Worm (Caenorhabditis elegans) whole organism, L4 larva: ENCODE measurements around the gene hpo-10.

Experiments used
- D1046.2 ChIP-seq: fragments of 200-800 bp; sonication (Bioruptor generic); IDR thresholded peaks from 2 replicates; pipeline ENCODE4 v1.3.6; 2022; ENCODE audit warnings: missing genetic modification characterization, missing compliant biosample characterization
- F10B5.3 ChIP-seq: sonication (generic microtip); optimal IDR thresholded peaks from 2 replicates; lab custom pipeline; 2016; ENCODE audit warnings: mild to moderate bottlenecking, missing genetic modification characterization, missing compliant biosample characterization
- F26F4.8 ChIP-seq: fragments of 200-800 bp; sonication (Bioruptor generic); conservative IDR thresholded peaks from 2 replicates; pipeline ENCODE4 v1.3.6; 2022; ENCODE audit warnings: missing genetic modification characterization, missing compliant biosample characterization
- R02D3.7 ChIP-seq: fragments of 150-350 bp; sonication (generic microtip); optimal IDR thresholded peaks from 3 replicates; lab custom pipeline; 2014; ENCODE audit warnings: missing biosample characterization, missing genetic modification characterization
- T20F7.1 ChIP-seq: fragments of 200-800 bp; sonication (Bioruptor generic); optimal IDR thresholded peaks from 2 replicates; lab custom pipeline; 2018; ENCODE audit warnings: mild to moderate bottlenecking, missing genetic modification characterization, missing compliant biosample characterization
- T26A8.4 ChIP-seq: fragments of 200-800 bp; sonication (Bioruptor generic); IDR thresholded peaks from 2 replicates; pipeline ENCODE4 v1.3.6; 2022; ENCODE audit warnings: missing genetic modification characterization, missing compliant biosample characterization
- Y105C5A.15 ChIP-seq: fragments of 200-800 bp; sonication (Bioruptor generic); IDR thresholded peaks from 2 replicates; pipeline ENCODE4 v1.3.6; 2022; ENCODE audit warnings: missing genetic modification characterization, missing compliant biosample characterization
- Y48G9A.11 ChIP-seq: fragments of 200-800 bp; sonication (Bioruptor generic); IDR thresholded peaks from 2 replicates; pipeline ENCODE4 v1.3.6; 2022; ENCODE audit warnings: missing genetic modification reagents, missing genetic modification characterization, missing compliant biosample characterization
- aha-1 ChIP-seq: fragments of 150-350 bp; peaks from one replicate; lab custom pipeline; 2014; ENCODE audit warnings: missing biosample characterization, missing genetic modification characterization
- arid-1 ChIP-seq: fragments of 200-800 bp; sonication (Bioruptor generic); conservative IDR thresholded peaks from 2 replicates; pipeline ENCODE4 v1.3.6; 2022; ENCODE audit warnings: missing genetic modification reagents, missing genetic modification characterization, missing compliant biosample characterization
- attf-4 ChIP-seq: sonication (generic microtip); optimal IDR thresholded peaks from 3 replicates; lab custom pipeline; 2017; ENCODE audit warnings: missing biosample characterization, missing genetic modification characterization
- ceh-20 ChIP-seq: fragments of 200-800 bp; sonication (Bioruptor generic); IDR thresholded peaks from 2 replicates; pipeline ENCODE4 v1.3.6; 2022; ENCODE audit warnings: missing genetic modification reagents, missing genetic modification characterization, missing compliant biosample characterization
- ceh-62 ChIP-seq: sonication (generic microtip); optimal IDR thresholded peaks from 2 replicates; lab custom pipeline; 2017; ENCODE audit warnings: missing biosample characterization, missing genetic modification characterization
- cey-2 ChIP-seq: sonication (generic microtip); optimal IDR thresholded peaks from 3 replicates; lab custom pipeline; 2017; ENCODE audit warnings: missing genetic modification characterization, mild to moderate bottlenecking, missing compliant biosample characterization, antibody characterized with exemption, borderline replicate concordance; ENCODE audit not compliant: insufficient read depth
- ctbp-1 ChIP-seq: fragments of 200-800 bp; sonication (Bioruptor generic); IDR thresholded peaks from 2 replicates; pipeline ENCODE4 v1.3.6; 2022; ENCODE audit warnings: missing genetic modification reagents, missing genetic modification characterization, missing compliant biosample characterization
- daf-12 ChIP-seq: fragments of 150-350 bp; optimal IDR thresholded peaks from 2 replicates; lab custom pipeline; 2014; ENCODE audit warnings: missing biosample characterization, missing genetic modification reagents, missing genetic modification characterization
- daf-16 ChIP-seq, 3 experiments: sonication (generic microtip); optimal IDR thresholded peaks; 2 replicates each; lab custom pipeline; 2016 to 2017; ENCODE audit warnings: missing genetic modification characterization in 3 of 3, missing genetic modification reagents in 3 of 3, mild to moderate bottlenecking in 2 of 3, missing compliant biosample characterization in 2 of 3, missing biosample characterization in 1 of 3, moderate library complexity in 1 of 3
- dmd-6 ChIP-seq: fragments of 200-800 bp; sonication (Bioruptor generic); IDR thresholded peaks from 2 replicates; pipeline ENCODE4 v1.3.6; 2022; ENCODE audit warnings: missing genetic modification reagents, missing genetic modification characterization, missing compliant biosample characterization
- dmd-8 ChIP-seq: fragments of 200-800 bp; sonication (Bioruptor generic); IDR thresholded peaks from 2 replicates; pipeline ENCODE4 v1.3.6; 2022; ENCODE audit warnings: missing genetic modification characterization, missing compliant biosample characterization
- dpl-1 ChIP-seq: fragments of 150-350 bp; optimal IDR thresholded peaks from 2 replicates; lab custom pipeline; 2014; ENCODE audit warnings: missing biosample characterization, missing genetic modification reagents, missing genetic modification characterization
- egl-27 ChIP-seq: sonication (generic microtip); optimal IDR thresholded peaks from 3 replicates; lab custom pipeline; 2017; ENCODE audit warnings: missing biosample characterization, missing genetic modification reagents, missing genetic modification characterization
- gei-8 ChIP-seq: fragments of 200-800 bp; sonication (Bioruptor generic); optimal IDR thresholded peaks from 2 replicates; lab custom pipeline; 2018; ENCODE audit warnings: mild to moderate bottlenecking, missing genetic modification characterization, missing compliant biosample characterization
- hlh-11 ChIP-seq: fragments of 200-800 bp; sonication (Bioruptor generic); optimal IDR thresholded peaks from 2 replicates; lab custom pipeline; 2018; ENCODE audit warnings: mild to moderate bottlenecking, missing genetic modification characterization, missing compliant biosample characterization
- hlh-30 ChIP-seq: sonication (generic microtip); optimal IDR thresholded peaks from 2 replicates; lab custom pipeline; 2017; ENCODE audit warnings: antibody characterized with exemption, mild to moderate bottlenecking, missing genetic modification characterization, missing compliant biosample characterization; ENCODE audit not compliant: insufficient read depth
- hmg-1.1 ChIP-seq: fragments of 200-800 bp; sonication (Bioruptor generic); IDR thresholded peaks from 2 replicates; pipeline ENCODE4 v1.3.6; 2022; ENCODE audit warnings: missing genetic modification reagents, missing genetic modification characterization, missing compliant biosample characterization
- lin-13 ChIP-seq: fragments of 150-350 bp; optimal IDR thresholded peaks from 2 replicates; lab custom pipeline; 2014; ENCODE audit warnings: missing biosample characterization, missing genetic modification reagents, missing genetic modification characterization
- lir-3 ChIP-seq: sonication (generic microtip); optimal IDR thresholded peaks from 2 replicates; lab custom pipeline; 2016; ENCODE audit warnings: mild to moderate bottlenecking, missing genetic modification characterization, missing compliant biosample characterization
- madf-5 ChIP-seq, 2 experiments: fragments of 200-800 bp; sonication (Bioruptor generic); IDR thresholded peaks; 2 replicates each; pipeline ENCODE4 v1.3.6; 2022; ENCODE audit warnings: missing compliant biosample characterization in 2 of 2, missing genetic modification characterization in 2 of 2
- mdl-1 ChIP-seq, 2 experiments: fragments of 150-350 bp in 1 of 2; sonication (generic microtip) in 1 of 2; optimal IDR thresholded peaks; 2 replicates each; lab custom pipeline; 2014 to 2017; ENCODE audit warnings: missing biosample characterization in 2 of 2, missing genetic modification characterization in 2 of 2
- mdt-29 ChIP-seq: fragments of 200-800 bp; sonication (Bioruptor generic); IDR thresholded peaks from 2 replicates; pipeline ENCODE4 v1.3.6; 2022; ENCODE audit warnings: missing genetic modification reagents, missing genetic modification characterization, missing compliant biosample characterization
- mes-2 ChIP-seq: sonication (generic microtip); optimal IDR thresholded peaks from 2 replicates; lab custom pipeline; 2016; ENCODE audit warnings: missing genotype, mild to moderate bottlenecking, missing genetic modification characterization, missing compliant biosample characterization; ENCODE audit not compliant: poor library complexity, severe bottlenecking
- mxl-3 ChIP-seq: fragments of 200-800 bp; sonication (Bioruptor generic); optimal IDR thresholded peaks from 2 replicates; lab custom pipeline; 2018; ENCODE audit warnings: mild to moderate bottlenecking, missing genetic modification characterization, missing compliant biosample characterization
- nhr-10 ChIP-seq: fragments of 150-350 bp; optimal IDR thresholded peaks from 2 replicates; lab custom pipeline; 2014; ENCODE audit warnings: missing biosample characterization, missing genetic modification characterization
- nhr-102 ChIP-seq: sonication (generic microtip); optimal IDR thresholded peaks from 2 replicates; lab custom pipeline; 2016; ENCODE audit warnings: mild to moderate bottlenecking, missing genetic modification characterization, moderate library complexity, missing compliant biosample characterization
- nhr-237 ChIP-seq: sonication (generic microtip); optimal IDR thresholded peaks from 2 replicates; lab custom pipeline; 2017; ENCODE audit warnings: missing biosample characterization, missing genetic modification characterization
- nhr-25 ChIP-seq: sonication (generic microtip); optimal IDR thresholded peaks from 2 replicates; lab custom pipeline; 2017; ENCODE audit warnings: missing genetic modification characterization, mild to moderate bottlenecking, missing compliant biosample characterization, antibody characterized with exemption, moderate library complexity, borderline replicate concordance; ENCODE audit not compliant: insufficient read depth
- nhr-41 ChIP-seq: fragments of 200-800 bp; sonication (Bioruptor generic); IDR thresholded peaks from 2 replicates; pipeline ENCODE4 v1.3.6; 2022; ENCODE audit warnings: missing genetic modification reagents, missing genetic modification characterization, missing compliant biosample characterization
- pqm-1 ChIP-seq: sonication (generic microtip); optimal IDR thresholded peaks from 2 replicates; lab custom pipeline; 2017; ENCODE audit warnings: missing biosample characterization, missing genetic modification characterization
- saeg-2 ChIP-seq: fragments of 200-800 bp; sonication (Bioruptor generic); IDR thresholded peaks from 2 replicates; pipeline ENCODE4 v1.3.6; 2022; ENCODE audit warnings: missing genetic modification reagents, missing genetic modification characterization, missing compliant biosample characterization
- sdz-12 ChIP-seq: fragments of 200-800 bp; sonication (Bioruptor generic); optimal IDR thresholded peaks from 2 replicates; lab custom pipeline; 2018; ENCODE audit warnings: mild to moderate bottlenecking, missing genetic modification characterization, missing compliant biosample characterization
- set-16 ChIP-seq: fragments of 200-800 bp; sonication (Bioruptor generic); IDR thresholded peaks from 2 replicates; pipeline ENCODE4 v1.3.6; 2022; ENCODE audit warnings: missing genetic modification reagents, missing genetic modification characterization, missing compliant biosample characterization
- skn-1 ChIP-seq: fragments of 150-350 bp; optimal IDR thresholded peaks from 2 replicates; lab custom pipeline; 2014; ENCODE audit warnings: missing biosample characterization, missing genetic modification characterization
- snpc-4 ChIP-seq: fragments of 150-350 bp; optimal IDR thresholded peaks from 2 replicates; lab custom pipeline; 2014; ENCODE audit warnings: missing biosample characterization, missing genetic modification characterization
- spr-1 ChIP-seq: sonication (generic microtip); optimal IDR thresholded peaks from 2 replicates; lab custom pipeline; 2016; ENCODE audit warnings: mild to moderate bottlenecking, missing genetic modification characterization, missing compliant biosample characterization
- unc-130 ChIP-seq: sonication (generic microtip); optimal IDR thresholded peaks from 2 replicates; lab custom pipeline; 2016; ENCODE audit warnings: missing genetic modification reagents, missing genetic modification characterization, missing compliant biosample characterization
- unc-62 ChIP-seq, 3 experiments: fragments of 150-350 bp in 1 of 3; sonication (generic microtip); optimal IDR thresholded peaks in 2 of 3; peaks in 1 of 3; 1 replicate in 1 of 3; 2 replicates in 2 of 3; lab custom pipeline; 2014 to 2017; ENCODE audit warnings: missing biosample characterization in 3 of 3, missing genetic modification characterization in 3 of 3, missing genetic modification reagents in 3 of 3, missing genotype in 1 of 3
- zfp-2 ChIP-seq: sonication (generic microtip); optimal IDR thresholded peaks from 2 replicates; lab custom pipeline; 2016; ENCODE audit warnings: mild to moderate bottlenecking, missing genetic modification characterization, missing compliant biosample characterization
- zip-11 ChIP-seq: fragments of 200-800 bp; sonication (Bioruptor generic); IDR thresholded peaks from 2 replicates; pipeline ENCODE4 v1.3.6; 2022; ENCODE audit warnings: missing genetic modification characterization, missing compliant biosample characterization
- zip-2 ChIP-seq: fragments of 150-350 bp; optimal IDR thresholded peaks from 2 replicates; lab custom pipeline; 2014; ENCODE audit warnings: missing biosample characterization, missing genetic modification characterization
- ztf-11 ChIP-seq: fragments of 150-350 bp; optimal IDR thresholded peaks from 2 replicates; lab custom pipeline; 2014; ENCODE audit warnings: missing biosample characterization, missing genetic modification characterization

The hpo-10 gene

DNA sequence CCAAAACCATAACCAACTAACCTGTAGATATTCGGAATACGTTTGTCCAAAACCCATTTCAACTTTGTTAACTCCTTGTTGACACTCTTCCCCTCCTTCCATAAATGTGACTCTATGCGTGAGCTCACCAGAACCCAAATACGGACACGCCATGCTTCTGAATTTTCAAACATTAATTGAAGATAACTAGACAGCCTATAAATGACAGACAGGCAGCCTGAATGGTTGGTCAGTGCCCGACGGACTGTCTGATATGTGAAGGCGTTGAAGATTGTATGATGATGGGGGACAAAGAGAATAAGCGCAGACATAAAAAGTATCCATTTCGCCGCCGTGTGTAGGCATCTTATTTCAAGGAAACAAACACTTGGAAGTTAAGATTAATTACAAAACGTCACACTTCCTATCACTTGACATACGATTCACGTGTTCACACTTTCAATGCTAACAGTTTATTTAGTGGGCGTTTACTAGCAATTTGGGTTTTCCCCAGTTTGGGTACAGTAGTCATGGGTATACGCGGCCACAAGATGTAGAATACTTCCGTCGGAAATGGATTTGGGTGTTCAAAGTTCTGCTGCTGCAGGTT lies 40.6 kb downstream of the hpo-10 start, which contains the start of the genes tdo-2 and C28H8.2:
Gene tdo-2 (minus strand): TSS at position 157 of the 589 bp plus-strand sequence.
Gene C28H8.2 (plus strand): TSS at position 524 of the 589 bp plus-strand sequence.
- TF ChIP-seq daf-12 (tag; lab: Kevin White, UChicago) (no peak), set-16 (no peak), mes-2 (tag; lab: Kevin White, UChicago) (no peak), R02D3.7 (no peak), lir-3 (tag; lab: Kevin White, UChicago) (no peak), nhr-25 (peak; percentile 70), snpc-4 (tag; lab: Kevin White, UChicago) (no peak), hlh-30 (tag; lab: Kevin White, UChicago) (peak; percentile 84), T20F7.1 (no peak), cey-2 (tag; lab: Kevin White, UChicago) (peak; percentile 84), mdl-1 (tag; optimal IDR thresholded peaks at IDR 0.05; lab: Kevin White, UChicago) (peak; percentile 38 to 85), arid-1 (GFP tag; lab: Robert Waterston, UW) (no peak), F10B5.3 (no peak), ztf-11 (no peak), T26A8.4 (GFP tag; lab: Robert Waterston, UW) (peak; percentile 9; the same call in 1 of the 2 replicates), zip-2 (tag; lab: Kevin White, UChicago) (no peak), zip-11 (GFP tag; lab: Robert Waterston, UW) (no peak), attf-4 (no peak), dpl-1 (GFP tag; lab: Kevin White, UChicago) (peak; percentile 6), daf-16 (GFP tag; optimal IDR thresholded peaks at IDR 0.05; lab: Kevin White, UChicago) (no peak), daf-16 (tag; optimal IDR thresholded peaks at IDR 0.05; lab: Kevin White, UChicago) (no peak), mdt-29 (no peak), dmd-8 (no peak), sdz-12 (GFP tag; lab: Kevin White, UChicago) (no peak), gei-8 (peak; percentile 44), ctbp-1 (GFP tag; lab: Robert Waterston, UW) (no peak), spr-1 (tag; lab: Kevin White, UChicago) (no peak), hmg-1.1 (GFP tag; lab: Robert Waterston, UW) (no peak), unc-130 (GFP tag; lab: Kevin White, UChicago) (no peak), nhr-41 (GFP tag; lab: Robert Waterston, UW) (no peak), egl-27 (no peak), D1046.2 (GFP tag; lab: Robert Waterston, UW) (no peak), Y105C5A.15 (no peak), ceh-62 (no peak), F26F4.8 (GFP tag; lab: Robert Waterston, UW) (no peak), hlh-11 (tag; lab: Kevin White, UChicago) (peak; percentile 88), nhr-237 (tag; lab: Kevin White, UChicago) (no peak), skn-1 (tag; lab: Kevin White, UChicago) (no peak), pqm-1 (tag; lab: Kevin White, UChicago) (no peak), aha-1 (tag; lab: Kevin White, UChicago) (no peak), nhr-102 (tag; lab: Kevin White, UChicago) (no peak), ceh-20 (GFP tag; lab: Robert Waterston, UW) (peak; percentile 81), madf-5 (GFP tag; IDR thresholded peaks at IDR 0.05; lab: Robert Waterston, UW) (no peak), lin-13 (GFP tag; lab: Kevin White, UChicago) (no peak), Y48G9A.11 (GFP tag; lab: Robert Waterston, UW) (no peak), saeg-2 (GFP tag; lab: Robert Waterston, UW) (no peak), zfp-2 (tag; lab: Kevin White, UChicago) (no peak), mxl-3 (GFP tag; lab: Kevin White, UChicago) (peak; percentile 86), unc-62 (GFP tag; optimal IDR thresholded peaks at IDR 0.05 in 1 of 2; lab: Kevin White, UChicago) (peak in 1 of 2 experiments; percentile 99), unc-62 (tag; optimal IDR thresholded peaks at IDR 0.05; lab: Kevin White, UChicago) (no peak), dmd-6 (GFP tag; lab: Robert Waterston, UW) (peak; percentile 61), nhr-10 (tag; lab: Kevin White, UChicago) (peak; percentile 0)
